Comparison of ENCODE assay signal across 1 worm cellular context in the genomic region with DNA sequence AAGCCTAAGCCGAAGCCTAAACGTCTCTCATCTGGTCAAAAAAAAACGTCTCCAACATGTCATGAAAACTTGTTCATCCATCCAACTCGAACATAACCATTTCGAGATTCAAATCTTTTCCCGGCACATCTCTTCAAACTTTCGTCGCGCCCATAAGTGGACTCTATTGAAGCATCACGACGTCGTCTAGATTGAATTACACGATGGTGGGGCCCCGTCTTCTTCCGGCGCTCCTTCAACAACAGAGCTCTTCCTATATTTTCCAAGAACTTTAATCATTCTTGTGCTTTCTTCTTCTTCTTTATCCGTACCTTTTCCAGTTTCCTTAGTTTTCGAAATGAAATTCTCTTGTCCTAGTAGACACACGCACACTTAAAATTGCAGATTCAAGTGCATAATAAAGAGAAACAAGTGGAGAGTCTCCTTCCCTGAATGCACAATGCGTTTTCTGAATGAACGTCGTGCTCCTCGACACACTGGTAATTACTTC.
TF ChIP-seq lines count a peak whose summit lies in the region.

A gene (plus strand): TSS at position 440 of the 490 bp plus-strand sequence.

TF ChIP-seq in whole organism, L4 larva, 104 proteins besides CTCF, POLR2A, EP300 and RAD21 (continued from another document):
- TF ChIP-seq F44E2.7 (GFP tag; IDR thresholded peaks at IDR 0.05; lab: Robert Waterston, UW) (no peak), nhr-10 (tag; optimal IDR thresholded peaks at IDR 0.05; lab: Kevin White, UChicago) (no peak), snpc-4 (tag; optimal IDR thresholded peaks at IDR 0.05; lab: Kevin White, UChicago) (no peak), rbr-2 (tag; optimal IDR thresholded peaks at IDR 0.05; lab: Kevin White, UChicago) (no peak), T20F7.1 (GFP tag; optimal IDR thresholded peaks at IDR 0.05; lab: Kevin White, UChicago) (no peak), unc-62 (GFP tag; optimal IDR thresholded peaks at IDR 0.05 in 1 of 2; lab: Kevin White, UChicago) (peak in 1 of 2 experiments; percentile 92), unc-62 (tag; optimal IDR thresholded peaks at IDR 0.05; lab: Kevin White, UChicago) (no peak), nhr-25 (tag; optimal IDR thresholded peaks at IDR 0.05; lab: Kevin White, UChicago; ENCODE audit: borderline replicate concordance, insufficient read depth) (no peak), nhr-237 (tag; optimal IDR thresholded peaks at IDR 0.05; lab: Kevin White, UChicago) (no peak), hmg-1.1 (GFP tag; IDR thresholded peaks at IDR 0.05; lab: Robert Waterston, UW) (no peak), dmd-6 (GFP tag; IDR thresholded peaks at IDR 0.05; lab: Robert Waterston, UW) (no peak), nhr-102 (tag; optimal IDR thresholded peaks at IDR 0.05; lab: Kevin White, UChicago) (no peak), ces-1 (GFP tag; optimal IDR thresholded peaks at IDR 0.05; lab: Kevin White, UChicago) (peak; percentile 8), lin-39 (tag; optimal IDR thresholded peaks at IDR 0.05; lab: Kevin White, UChicago) (no peak), fkh-10 (GFP tag; optimal IDR thresholded peaks at IDR 0.05; lab: Kevin White, UChicago) (peak; percentile 82)
